Worm (Caenorhabditis elegans) whole organism, L1 larva: ENCODE data around the gene T24H10.4.

ENCODE experiments used
- C04F5.9 ChIP-seq: sonication (generic microtip); optimal IDR thresholded peaks from 2 replicates; lab custom pipeline; 2016; ENCODE audit warnings: missing genetic modification characterization, missing compliant biosample characterization
- F16B12.6 ChIP-seq: fragments of 150-350 bp; optimal IDR thresholded peaks from 2 replicates; lab custom pipeline; 2014; ENCODE audit warnings: missing biosample characterization, missing genetic modification characterization
- Y116A8C.19 ChIP-seq: sonication (generic microtip); optimal IDR thresholded peaks from 2 replicates; lab custom pipeline; 2016; ENCODE audit warnings: missing compliant biosample characterization, missing genetic modification characterization, borderline replicate concordance
- aha-1 ChIP-seq: fragments of 150-350 bp; optimal IDR thresholded peaks from 2 replicates; lab custom pipeline; 2014; ENCODE audit warnings: missing biosample characterization, missing genetic modification characterization
- blmp-1 ChIP-seq: fragments of 150-350 bp; optimal IDR thresholded peaks from 2 replicates; lab custom pipeline; 2014; ENCODE audit warnings: missing biosample characterization, missing genetic modification characterization
- ceh-63 ChIP-seq: fragments of 200-800 bp; sonication (Bioruptor generic); optimal IDR thresholded peaks from 2 replicates; lab custom pipeline; 2018; ENCODE audit warnings: mild to moderate bottlenecking, missing genetic modification characterization, missing compliant biosample characterization
- ces-1 ChIP-seq: fragments of 150-350 bp; optimal IDR thresholded peaks from 2 replicates; lab custom pipeline; 2014; ENCODE audit warnings: missing biosample characterization, missing genetic modification reagents, missing genetic modification characterization
- dsc-1 ChIP-seq: sonication (generic microtip); optimal IDR thresholded peaks from 2 replicates; lab custom pipeline; 2016; ENCODE audit warnings: mild to moderate bottlenecking, missing genetic modification characterization, missing compliant biosample characterization
- efl-1 ChIP-seq, 4 experiments: fragments of 150-350 bp; optimal IDR thresholded peaks in 3 of 4; peaks in 1 of 4; 1 replicate in 1 of 4; 2 replicates in 3 of 4; lab custom pipeline; 2014; ENCODE audit warnings: missing biosample characterization in 2 of 4, missing genetic modification characterization in 2 of 4, missing genetic modification reagents in 2 of 4
- egl-27 ChIP-seq, 2 experiments: fragments of 150-350 bp in 1 of 2; sonication (generic microtip); optimal IDR thresholded peaks; 3 replicates each; lab custom pipeline; 2017 to 2018; ENCODE audit warnings: missing biosample characterization in 2 of 2, missing genetic modification characterization in 2 of 2, missing genetic modification reagents in 2 of 2
- elt-2 ChIP-seq: sonication (generic microtip); optimal IDR thresholded peaks from 2 replicates; lab custom pipeline; 2016; ENCODE audit warnings: missing genetic modification characterization, mild to moderate bottlenecking, inconsistent platforms, missing compliant biosample characterization, missing genetic modification reagents
- ets-5 ChIP-seq: fragments of 200-800 bp; sonication (Bioruptor generic); IDR thresholded peaks from 2 replicates; pipeline ENCODE4 v1.3.6; 2022; ENCODE audit warnings: missing genetic modification characterization, missing compliant biosample characterization
- fkh-4 ChIP-seq: sonication (generic microtip); optimal IDR thresholded peaks from 2 replicates; lab custom pipeline; 2016; ENCODE audit warnings: missing compliant biosample characterization, missing genetic modification characterization, borderline replicate concordance
- grh-1 ChIP-seq: fragments of 200-800 bp; sonication (Bioruptor generic); IDR thresholded peaks from 2 replicates; pipeline ENCODE4 v1.3.6; 2022; ENCODE audit warnings: missing genetic modification reagents, missing genetic modification characterization, missing compliant biosample characterization
- hlh-17 ChIP-seq: fragments of 200-800 bp; sonication (Bioruptor generic); optimal IDR thresholded peaks from 2 replicates; lab custom pipeline; 2018; ENCODE audit warnings: missing genetic modification characterization, mild to moderate bottlenecking, missing compliant biosample characterization, moderate library complexity, borderline replicate concordance
- irx-1 ChIP-seq: sonication (generic microtip); optimal IDR thresholded peaks from 2 replicates; lab custom pipeline; 2016; ENCODE audit warnings: missing genetic modification characterization, missing compliant biosample characterization
- jun-1 ChIP-seq: fragments of 150-350 bp; optimal IDR thresholded peaks from 2 replicates; lab custom pipeline; 2014; ENCODE audit warnings: missing biosample characterization, missing genetic modification reagents, missing genetic modification characterization
- lin-14 ChIP-seq: fragments of 200-800 bp; sonication (Bioruptor generic); optimal IDR thresholded peaks from 2 replicates; lab custom pipeline; 2018; ENCODE audit warnings: mild to moderate bottlenecking, missing genetic modification characterization, moderate library complexity, missing compliant biosample characterization
- lin-15B ChIP-seq: fragments of 150-350 bp; sonication (generic microtip); optimal IDR thresholded peaks from 3 replicates; lab custom pipeline; 2014; ENCODE audit warnings: missing biosample characterization, missing genetic modification characterization
- lir-3 ChIP-seq: sonication (generic microtip); optimal IDR thresholded peaks from 2 replicates; lab custom pipeline; 2016; ENCODE audit warnings: mild to moderate bottlenecking, missing genetic modification characterization, moderate library complexity, missing compliant biosample characterization; ENCODE audit not compliant: poor library complexity
- lsy-2 ChIP-seq, 2 experiments: fragments of 150-350 bp; optimal IDR thresholded peaks; 2 replicates each; lab custom pipeline; 2014; ENCODE audit warnings: missing biosample characterization in 2 of 2, missing genetic modification characterization in 2 of 2
- mef-2 ChIP-seq: fragments of 150-350 bp; optimal IDR thresholded peaks from 2 replicates; lab custom pipeline; 2014; ENCODE audit warnings: missing biosample characterization, missing genetic modification characterization
- nhr-20 ChIP-seq: sonication (generic microtip); optimal IDR thresholded peaks from 2 replicates; lab custom pipeline; 2016; ENCODE audit warnings: mild to moderate bottlenecking, missing genetic modification characterization, missing compliant biosample characterization
- nhr-71 ChIP-seq: sonication (generic microtip); optimal IDR thresholded peaks from 2 replicates; lab custom pipeline; 2016; ENCODE audit warnings: mild to moderate bottlenecking, missing genetic modification characterization, moderate library complexity, missing compliant biosample characterization
- nhr-76 ChIP-seq: sonication (generic microtip); optimal IDR thresholded peaks from 2 replicates; lab custom pipeline; 2017; ENCODE audit warnings: missing biosample characterization, missing genetic modification characterization
- nhr-84 ChIP-seq: sonication (generic microtip); optimal IDR thresholded peaks from 2 replicates; lab custom pipeline; 2017; ENCODE audit warnings: missing biosample characterization, missing genetic modification characterization
- nhr-90 ChIP-seq: sonication (generic microtip); optimal IDR thresholded peaks from 2 replicates; lab custom pipeline; 2016; ENCODE audit warnings: mild to moderate bottlenecking, missing genetic modification characterization, missing compliant biosample characterization; ENCODE audit not compliant: poor library complexity
- pqm-1 ChIP-seq: sonication (generic microtip); optimal IDR thresholded peaks from 3 replicates; lab custom pipeline; 2017; ENCODE audit warnings: missing biosample characterization, missing genetic modification characterization
- rnt-1 ChIP-seq: sonication (generic microtip); optimal IDR thresholded peaks from 2 replicates; lab custom pipeline; 2016; ENCODE audit warnings: mild to moderate bottlenecking, missing genetic modification characterization, moderate library complexity, missing compliant biosample characterization
- sup-37 ChIP-seq: fragments of 200-800 bp; sonication (Bioruptor generic); optimal IDR thresholded peaks from 2 replicates; lab custom pipeline; 2018; ENCODE audit warnings: mild to moderate bottlenecking, missing genetic modification characterization, missing compliant biosample characterization
- tlp-1 ChIP-seq: fragments of 150-350 bp; optimal IDR thresholded peaks from 2 replicates; lab custom pipeline; 2014; ENCODE audit warnings: missing biosample characterization, missing genetic modification characterization
- unc-62 ChIP-seq: fragments of 150-350 bp; optimal IDR thresholded peaks from 2 replicates; lab custom pipeline; 2014; ENCODE audit warnings: missing biosample characterization, missing genetic modification reagents, missing genetic modification characterization
- ztf-11 ChIP-seq, 2 experiments: sonication (generic microtip); optimal IDR thresholded peaks; 2 replicates each; lab custom pipeline; 2016 to 2017; ENCODE audit warnings: missing genetic modification characterization in 2 of 2, missing biosample characterization in 1 of 2, missing compliant biosample characterization in 1 of 2

Gene T24H10.4

ce11 chrII:9069836-9070235, 39.5 kb upstream of the T24H10.4 start:
- TF ChIP-seq ets-5 (no peak), nhr-90 (no peak), fkh-4 (tag; lab: Kevin White, UChicago) (no peak), nhr-76 (no peak), aha-1 (tag; lab: Kevin White, UChicago) (no peak), egl-27 (tag; optimal IDR thresholded peaks at IDR 0.05; lab: Kevin White, UChicago) (no peak), ceh-63 (GFP tag; lab: Kevin White, UChicago) (no peak), tlp-1 (tag; lab: Kevin White, UChicago) (no peak), irx-1 (tag; lab: Kevin White, UChicago) (no peak), pqm-1 (tag; lab: Kevin White, UChicago) (no peak), nhr-84 (no peak), hlh-17 (no peak), lsy-2 (tag; optimal IDR thresholded peaks at IDR 0.05; lab: Kevin White, UChicago) (no peak), ztf-11 (tag; optimal IDR thresholded peaks at IDR 0.05; lab: Kevin White, UChicago) (no peak)

ce11 chrII:9070740-9071139, 38.6 kb upstream of the T24H10.4 start, which contains the start of gene T24B8.4:
TSS of gene T24B8.4 (minus strand) at chrII:9070840.
- TF ChIP-seq jun-1 (no peak), unc-62 (GFP tag; lab: Kevin White, UChicago) (no peak), C04F5.9 (no peak), fkh-4 (tag; lab: Kevin White, UChicago) (no peak), pqm-1 (tag; lab: Kevin White, UChicago) (no peak), F16B12.6 (tag; lab: Kevin White, UChicago) (no peak), nhr-20 (no peak), elt-2 (tag; lab: Kevin White, UChicago) (no peak), lir-3 (tag; lab: Kevin White, UChicago) (no peak), mef-2 (no peak), nhr-71 (no peak), grh-1 (GFP tag; lab: Robert Waterston, UW) (no peak), sup-37 (GFP tag; lab: Kevin White, UChicago) (no peak)

- no peak for TF ChIP-seq Y116A8C.19 (tag; lab: Kevin White, UChicago)
- TF ChIP-seq blmp-1, result peak; percentile 72
- TF ChIP-seq dsc-1, result peak; percentile 6
Measured at ce11 chrII:9072769-9073168, 36.6 kb upstream of the T24H10.4 start.

ce11 chrII:9074492-9074891, 34.8 kb upstream of the T24H10.4 start:
- no peak for TF ChIP-seq lin-15B (tag; lab: Kevin White, UChicago)
- no peak for TF ChIP-seq irx-1 (tag; lab: Kevin White, UChicago)
- TF ChIP-seq efl-1 (optimal IDR thresholded peaks at IDR 0.05; lab: Kevin White, UChicago), result no peak
- peak in 1 of 2 experiments; percentile 21 for TF ChIP-seq efl-1 (GFP tag; optimal IDR thresholded peaks at IDR 0.05 in 1 of 2; lab: Kevin White, UChicago)

ce11 chrII:9076098-9076879, 33.0 kb upstream of the T24H10.4 start:
- TF ChIP-seq blmp-1 (peak; percentile 4), rnt-1 (peak; percentile 29), ces-1 (no peak), lin-14 (GFP tag; lab: Kevin White, UChicago) (peak; percentile 56), tlp-1 (tag; lab: Kevin White, UChicago) (no peak), efl-1 (optimal IDR thresholded peaks at IDR 0.05; lab: Kevin White, UChicago) (no peak), efl-1 (GFP tag; optimal IDR thresholded peaks at IDR 0.05 in 1 of 2; lab: Kevin White, UChicago) (peak in 1 of 2 experiments; percentile 44), nhr-71 (peak; percentile 16)
- TF ChIP-seq, all 84 proteins: peak for 5
